Fruit fly (Drosophila melanogaster) whole organism, prepupa: ENCODE results near the gene CG14020.
A peak's percentile ranks its signal among the peaks of the same experiment; 100 is the strongest.

ENCODE experiments used
- CG10631 ChIP-seq: fragments of 200-800 bp; sonication (Bioruptor generic); optimal IDR thresholded peaks from 2 replicates; lab custom pipeline; 2016; ENCODE audit warnings: missing biosample characterization, missing genetic modification characterization
- CG10669 ChIP-seq: fragments of 200-800 bp; sonication (Bioruptor generic); optimal IDR thresholded peaks from 3 replicates; lab custom pipeline; 2018; ENCODE audit warnings: missing biosample characterization, mild to moderate bottlenecking, missing genetic modification characterization, moderate library complexity
- CG11294 ChIP-seq: fragments of 200-800 bp; sonication (Bioruptor generic); IDR thresholded peaks from 2 replicates; pipeline ENCODE4 v1.3.6; 2022; ENCODE audit warnings: missing biosample characterization, missing genetic modification characterization
- CG11762 ChIP-seq: fragments of 200-800 bp; sonication (Bioruptor generic); optimal IDR thresholded peaks from 3 replicates; lab custom pipeline; 2016; ENCODE audit warnings: missing biosample characterization, missing genetic modification characterization; ENCODE audit not compliant: insufficient read depth
- CG1621 ChIP-seq: fragments of 200-800 bp; sonication (Bioruptor generic); optimal IDR thresholded peaks from 3 replicates; lab custom pipeline; 2018; ENCODE audit warnings: missing biosample characterization, mild to moderate bottlenecking, missing genetic modification characterization
- CG16779 ChIP-seq: fragments of 200-800 bp; sonication (Bioruptor generic); optimal IDR thresholded peaks from 3 replicates; lab custom pipeline; 2017; ENCODE audit warnings: missing biosample characterization, mild to moderate bottlenecking, missing genetic modification characterization
- CG31627 ChIP-seq: fragments of 200-800 bp; sonication (Bioruptor generic); optimal IDR thresholded peaks from 3 replicates; lab custom pipeline; 2016; ENCODE audit warnings: missing biosample characterization, missing genetic modification characterization
- CG32006 ChIP-seq: fragments of 200-800 bp; sonication (Bioruptor generic); optimal IDR thresholded peaks from 3 replicates; lab custom pipeline; 2017; ENCODE audit warnings: missing biosample characterization, mild to moderate bottlenecking, missing genetic modification characterization
- CG34406 ChIP-seq: fragments of 200-800 bp; sonication (Bioruptor generic); optimal IDR thresholded peaks from 3 replicates; lab custom pipeline; 2016; ENCODE audit warnings: missing biosample characterization, missing genetic modification characterization
- CG3919 ChIP-seq: fragments of 200-800 bp; sonication (Bioruptor generic); optimal IDR thresholded peaks from 3 replicates; lab custom pipeline; 2016; ENCODE audit warnings: missing biosample characterization, missing genetic modification characterization
- CG4318 ChIP-seq: fragments of 200-800 bp; sonication (Bioruptor generic); optimal IDR thresholded peaks from 3 replicates; lab custom pipeline; 2017; ENCODE audit warnings: missing biosample characterization, mild to moderate bottlenecking, missing genetic modification characterization
- CG6163 ChIP-seq: fragments of 200-800 bp; sonication (Bioruptor generic); IDR thresholded peaks from 3 replicates; pipeline ENCODE4 v1.3.6; 2022; ENCODE audit warnings: missing biosample characterization, missing genetic modification characterization
- CG6792 ChIP-seq: fragments of 200-800 bp; sonication (Bioruptor generic); optimal IDR thresholded peaks from 3 replicates; lab custom pipeline; 2016; ENCODE audit warnings: missing biosample characterization, missing genetic modification characterization
- CG6808 ChIP-seq: fragments of 200-800 bp; sonication (Bioruptor generic); optimal IDR thresholded peaks from 3 replicates; lab custom pipeline; 2017; ENCODE audit warnings: missing biosample characterization, missing genetic modification characterization, mild to moderate bottlenecking, moderate library complexity, missing genetic modification reagents
- CG7368 ChIP-seq: fragments of 200-800 bp; sonication (Bioruptor generic); optimal IDR thresholded peaks from 3 replicates; lab custom pipeline; 2016; ENCODE audit warnings: missing biosample characterization, missing genetic modification characterization
- CG8119 ChIP-seq: fragments of 200-800 bp; sonication (Bioruptor generic); IDR thresholded peaks from 3 replicates; pipeline ENCODE4 v1.3.6; 2022; ENCODE audit warnings: missing biosample characterization, missing genetic modification characterization
- CG8319 ChIP-seq: fragments of 200-800 bp; sonication (Bioruptor generic); optimal IDR thresholded peaks from 3 replicates; lab custom pipeline; 2016; ENCODE audit warnings: missing biosample characterization, missing genetic modification characterization
- CG8632 ChIP-seq: fragments of 200-800 bp; sonication (Bioruptor generic); optimal IDR thresholded peaks from 3 replicates; lab custom pipeline; 2016; ENCODE audit warnings: missing biosample characterization, missing genetic modification characterization
- CG9139 ChIP-seq: fragments of 200-800 bp; sonication (Bioruptor generic); optimal IDR thresholded peaks from 3 replicates; lab custom pipeline; 2017; ENCODE audit warnings: missing biosample characterization, mild to moderate bottlenecking, missing genetic modification characterization
- Eip75B ChIP-seq: fragments of 200-800 bp; sonication (Bioruptor generic); optimal IDR thresholded peaks from 3 replicates; lab custom pipeline; 2016; ENCODE audit warnings: missing biosample characterization, missing genetic modification characterization
- Eip78C ChIP-seq: fragments of 200-800 bp; sonication (Bioruptor generic); peaks from one replicate; lab custom pipeline; 2016; ENCODE audit warnings: missing biosample characterization, missing genetic modification characterization
- Ets96B ChIP-seq: fragments of 200-800 bp; optimal IDR thresholded peaks from 2 replicates; lab custom pipeline; 2019; ENCODE audit warnings: missing biosample characterization, mild to moderate bottlenecking, missing genetic modification characterization, moderate library complexity
- Hr38 ChIP-seq: sonication (Bioruptor generic); optimal IDR thresholded peaks from 2 replicates; lab custom pipeline; 2016; ENCODE audit warnings: missing biosample characterization, missing genetic modification characterization
- Hr39 ChIP-seq: fragments of 200-800 bp; sonication (Bioruptor generic); optimal IDR thresholded peaks from 2 replicates; lab custom pipeline; 2016; ENCODE audit warnings: missing biosample characterization, missing genetic modification characterization
- Hr4 ChIP-seq: fragments of 200-800 bp; sonication (Bioruptor generic); optimal IDR thresholded peaks from 3 replicates; lab custom pipeline; 2016; ENCODE audit warnings: missing biosample characterization, missing genetic modification characterization
- Met ChIP-seq: fragments of 200-800 bp; sonication (Bioruptor generic); optimal IDR thresholded peaks from 3 replicates; lab custom pipeline; 2016; ENCODE audit warnings: missing biosample characterization, missing genetic modification characterization
- OdsH ChIP-seq: fragments of 200-800 bp; sonication (Bioruptor generic); optimal IDR thresholded peaks from 3 replicates; lab custom pipeline; 2016; ENCODE audit warnings: missing biosample characterization, missing genetic modification characterization
- Smox ChIP-seq: fragments of 200-800 bp; sonication (Bioruptor generic); optimal IDR thresholded peaks from 3 replicates; lab custom pipeline; 2016; ENCODE audit warnings: missing biosample characterization, missing genetic modification characterization
- Sox102F ChIP-seq: fragments of 200-800 bp; sonication (Bioruptor generic); optimal IDR thresholded peaks from 2 replicates; lab custom pipeline; 2016; ENCODE audit warnings: missing biosample characterization, mild to moderate bottlenecking, missing genetic modification characterization
- Sox14 ChIP-seq: fragments of 200-800 bp; sonication (Bioruptor generic); optimal IDR thresholded peaks from 3 replicates; lab custom pipeline; 2016; ENCODE audit warnings: missing biosample characterization, missing genetic modification characterization
- achi ChIP-seq: fragments of 200-800 bp; sonication (Bioruptor generic); optimal IDR thresholded peaks from 3 replicates; lab custom pipeline; 2016; ENCODE audit warnings: missing biosample characterization, missing genetic modification characterization
- acj6 ChIP-seq: fragments of 200-800 bp; sonication (Bioruptor generic); optimal IDR thresholded peaks from 3 replicates; lab custom pipeline; 2016; ENCODE audit warnings: missing biosample characterization, missing genetic modification characterization
- cyc ChIP-seq: fragments of 200-800 bp; sonication (Bioruptor generic); optimal IDR thresholded peaks from 3 replicates; lab custom pipeline; 2016; ENCODE audit warnings: missing biosample characterization, missing genetic modification characterization
- dac ChIP-seq: fragments of 200-800 bp; sonication (Bioruptor generic); optimal IDR thresholded peaks from 2 replicates; lab custom pipeline; 2017; ENCODE audit warnings: missing biosample characterization, mild to moderate bottlenecking, missing genetic modification characterization
- eg ChIP-seq: fragments of 200-800 bp; sonication (Bioruptor generic); IDR thresholded peaks from 3 replicates; pipeline ENCODE4 v1.3.6; 2022; ENCODE audit warnings: missing biosample characterization, missing genetic modification characterization
- esn ChIP-seq: fragments of 200-800 bp; sonication (Bioruptor generic); optimal IDR thresholded peaks from 2 replicates; lab custom pipeline; 2016; ENCODE audit warnings: missing biosample characterization, mild to moderate bottlenecking, missing genetic modification characterization, moderate library complexity
- fd59A ChIP-seq: fragments of 200-800 bp; sonication (Bioruptor generic); optimal IDR thresholded peaks from 2 replicates; lab custom pipeline; 2017; ENCODE audit warnings: missing biosample characterization, mild to moderate bottlenecking, missing genetic modification characterization, missing genetic modification reagents
- fd85E ChIP-seq: fragments of 200-800 bp; sonication (Bioruptor generic); optimal IDR thresholded peaks from 3 replicates; lab custom pipeline; 2016; ENCODE audit warnings: missing biosample characterization, missing genetic modification characterization
- fkh ChIP-seq: fragments of 200-800 bp; sonication (Bioruptor generic); optimal IDR thresholded peaks from 3 replicates; lab custom pipeline; 2017; ENCODE audit warnings: missing biosample characterization, mild to moderate bottlenecking, missing genetic modification characterization, moderate library complexity
- lz ChIP-seq: fragments of 200-800 bp; sonication (Bioruptor generic); optimal IDR thresholded peaks from 3 replicates; lab custom pipeline; 2016; ENCODE audit warnings: missing biosample characterization, missing genetic modification characterization
- net ChIP-seq: fragments of 200-800 bp; sonication (Bioruptor generic); optimal IDR thresholded peaks from 3 replicates; lab custom pipeline; 2016; ENCODE audit warnings: missing biosample characterization, missing genetic modification characterization
- salr ChIP-seq, 2 experiments: fragments of 200-800 bp; sonication (Bioruptor generic); optimal IDR thresholded peaks; 3 replicates each; lab custom pipeline; 2016 to 2018; ENCODE audit warnings: missing biosample characterization in 2 of 2, missing genetic modification characterization in 2 of 2, mild to moderate bottlenecking in 1 of 2
- spab ChIP-seq: fragments of 200-800 bp; sonication (Bioruptor generic); optimal IDR thresholded peaks from 2 replicates; lab custom pipeline; 2017; ENCODE audit warnings: missing biosample characterization, mild to moderate bottlenecking, missing genetic modification characterization, missing genetic modification reagents
- ss ChIP-seq, 2 experiments: fragments of 200-800 bp; sonication (Bioruptor generic); optimal IDR thresholded peaks; 2 replicates in 1 of 2; 3 replicates in 1 of 2; lab custom pipeline; 2017 to 2018; ENCODE audit warnings: mild to moderate bottlenecking in 2 of 2, missing biosample characterization in 2 of 2, missing genetic modification characterization in 2 of 2, moderate library complexity in 1 of 2
- svp ChIP-seq: fragments of 200-800 bp; sonication (Bioruptor generic); peaks from one replicate; lab custom pipeline; 2016; ENCODE audit warnings: missing biosample characterization, missing genetic modification characterization
- topi ChIP-seq: fragments of 200-800 bp; sonication (Bioruptor generic); optimal IDR thresholded peaks from 3 replicates; lab custom pipeline; 2016; ENCODE audit warnings: missing biosample characterization, missing genetic modification characterization
- vri ChIP-seq: fragments of 200-800 bp; sonication (Bioruptor generic); optimal IDR thresholded peaks from 3 replicates; lab custom pipeline; 2016; ENCODE audit warnings: missing biosample characterization, mild to moderate bottlenecking, missing genetic modification characterization

Gene CG14020

dm6 chr2L:5492924-5493323 lies 24.6 kb upstream of the CG14020 start (continued):
- TF ChIP-seq cyc (GFP tag; lab: Kevin White, UChicago) (peak; percentile 84), ss (GFP tag; optimal IDR thresholded peaks at IDR 0.05; lab: Kevin White, UChicago) (peak; percentile 37 to 53), lz (GFP tag; lab: Kevin White, UChicago) (peak; percentile 82), CG1621 (tag; lab: Kevin White, UChicago) (peak; percentile 54), Hr39 (GFP tag; lab: Kevin White, UChicago) (peak; percentile 86), CG10669 (GFP tag; lab: Kevin White, UChicago) (peak; percentile 57), achi (GFP tag; lab: Kevin White, UChicago) (peak; percentile 56), vri (GFP tag; lab: Kevin White, UChicago) (peak; percentile 80), CG4318 (GFP tag; lab: Kevin White, UChicago) (no peak), Sox14 (peak; percentile 64), Sox102F (peak; percentile 84), CG6163 (GFP tag; lab: Robert Waterston, UW) (peak; percentile 76; the same call in 2 of the 3 replicates)
- TF ChIP-seq, all 60 proteins: peak for 48

- TF ChIP-seq Met (GFP tag; lab: Kevin White, UChicago) (peak; percentile 16), Hr39 (GFP tag; lab: Kevin White, UChicago) (peak; percentile 23), CG31627 (GFP tag; lab: Kevin White, UChicago) (peak; percentile 18), spab (GFP tag; lab: Kevin White, UChicago) (peak; percentile 55), salr (GFP tag; optimal IDR thresholded peaks at IDR 0.05; lab: Kevin White, UChicago) (peak in 1 of 2 experiments; percentile 40), achi (GFP tag; lab: Kevin White, UChicago) (peak; percentile 56), Ets96B (peak; percentile 31), CG10669 (GFP tag; lab: Kevin White, UChicago) (peak; percentile 27), CG34406 (GFP tag; lab: Kevin White, UChicago) (peak; percentile 29), CG6808 (GFP tag; lab: Kevin White, UChicago) (peak; percentile 64), OdsH (GFP tag; lab: Kevin White, UChicago) (peak; percentile 46), svp (GFP tag; lab: Kevin White, UChicago) (peak; percentile 68), Sox102F (no peak), Sox14 (peak; percentile 43), CG11762 (GFP tag; lab: Kevin White, UChicago) (no peak), fd85E (no peak), CG11294 (GFP tag; lab: Robert Waterston, UW) (no peak), acj6 (GFP tag; lab: Kevin White, UChicago) (peak; percentile 31), CG6792 (GFP tag; lab: Kevin White, UChicago) (peak; percentile 35), eg (GFP tag; lab: Robert Waterston, UW) (no peak), CG9139 (peak; percentile 26), Eip75B (GFP tag; lab: Kevin White, UChicago) (peak; percentile 33), CG4318 (GFP tag; lab: Kevin White, UChicago) (peak; percentile 53), CG32006 (GFP tag; lab: Kevin White, UChicago) (peak; percentile 70), CG7368 (GFP tag; lab: Kevin White, UChicago) (no peak), CG16779 (tag; lab: Kevin White, UChicago) (no peak), net (GFP tag; lab: Kevin White, UChicago) (peak; percentile 54), cyc (GFP tag; lab: Kevin White, UChicago) (no peak), esn (GFP tag; lab: Kevin White, UChicago) (peak; percentile 36), topi (peak; percentile 29), ss (GFP tag; optimal IDR thresholded peaks at IDR 0.05; lab: Kevin White, UChicago) (peak; percentile 59 to 73), Hr4 (peak; percentile 48), fd59A (GFP tag; lab: Kevin White, UChicago) (peak; percentile 49), Hr38 (GFP tag; lab: Kevin White, UChicago) (no peak), CG8319 (no peak), vri (GFP tag; lab: Kevin White, UChicago) (no peak), fkh (GFP tag; lab: Kevin White, UChicago) (no peak), dac (GFP tag; lab: Kevin White, UChicago) (peak; percentile 15), CG8119 (GFP tag; lab: Robert Waterston, UW) (peak; percentile 27; the same call in 1 of the 3 replicates), Smox (GFP tag; lab: Kevin White, UChicago) (no peak), CG3919 (GFP tag; lab: Kevin White, UChicago) (peak; percentile 54), CG1621 (tag; lab: Kevin White, UChicago) (no peak), CG10631 (GFP tag; lab: Kevin White, UChicago) (peak; percentile 54), CG8632 (GFP tag; lab: Kevin White, UChicago) (peak; percentile 44), Eip78C (peak; percentile 81), lz (GFP tag; lab: Kevin White, UChicago) (no peak)
Observed at dm6 chr2L:5493907-5494404, 23.6 kb upstream of the CG14020 start.
